Worm (Caenorhabditis elegans) whole organism, young adult: Measurements from ENCODE around the gene ctg-2.

Source experiments
- attf-5 ChIP-seq: fragments of 200-800 bp; sonication (Bioruptor generic); optimal IDR thresholded peaks from 2 replicates; lab custom pipeline; 2018; ENCODE audit warnings: mild to moderate bottlenecking, missing genetic modification characterization, missing compliant biosample characterization
- tlf-1 ChIP-seq: fragments of 200-800 bp; sonication (Bioruptor generic); optimal IDR thresholded peaks from 2 replicates; lab custom pipeline; 2018; ENCODE audit warnings: mild to moderate bottlenecking, missing genetic modification characterization, missing compliant biosample characterization

- peak; percentile 79 for TF ChIP-seq tlf-1 (GFP tag; lab: Kevin White, UChicago)
- no peak for TF ChIP-seq attf-5 (GFP tag; lab: Kevin White, UChicago)
Observed at ce11 chrII:8546975-8547374, 32.1 kb downstream of the ctg-2 start.
